Worm (Caenorhabditis elegans): ENCODE results near the gene msp-38.

DNA sequence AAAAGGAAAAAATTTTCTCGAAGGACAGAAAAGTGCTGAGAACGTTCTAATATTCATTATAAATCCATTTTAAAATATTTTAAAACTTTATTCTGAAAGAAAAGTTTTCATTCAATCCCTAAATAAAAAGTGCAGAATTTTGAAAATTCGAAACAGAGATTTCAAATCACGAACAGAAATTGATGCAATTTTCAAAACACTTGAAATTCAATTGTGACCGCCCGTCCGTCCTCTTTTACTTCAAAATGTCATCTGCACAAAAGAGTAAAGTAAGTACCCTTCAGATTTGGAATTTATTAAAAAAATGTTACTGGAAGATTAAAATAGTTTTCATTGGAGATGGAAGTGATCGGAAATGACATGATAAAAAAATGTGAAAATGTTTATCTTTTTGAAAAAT is 45.0 kb upstream of the msp-38 start:
- TF ChIP-seq flt-1 (GFP tag; IDR thresholded peaks at IDR 0.05) (no peak), ztf-29 (GFP tag; IDR thresholded peaks at IDR 0.05) (no peak), ref-1 (GFP tag; conservative IDR thresholded peaks at IDR 0.05) (no peak), med-1 (GFP tag; optimal IDR thresholded peaks at IDR 0.05; ENCODE audit: insufficient read depth) (no peak), klf-2 (GFP tag; conservative IDR thresholded peaks at IDR 0.05) (no peak), cog-1 (tag; optimal IDR thresholded peaks at IDR 0.05) (no peak), ztf-23 (GFP tag; IDR thresholded peaks at IDR 0.05) (no peak)

Data from whole organism, midembryonic.